Fruit fly (Drosophila melanogaster) whole organism, embryonic: ENCODE data around the gene CG8944.

Source experiments
- Atf-2 ChIP-seq: fragments of 200-800 bp; sonication (Bioruptor generic); optimal IDR thresholded peaks from 2 replicates; lab custom pipeline; 2016; ENCODE audit warnings: missing biosample characterization, missing genetic modification characterization
- CG10267 ChIP-seq: fragments of 200-800 bp; sonication (Bioruptor generic); optimal IDR thresholded peaks from 2 replicates; lab custom pipeline; 2018; ENCODE audit warnings: missing biosample characterization, mild to moderate bottlenecking, missing genetic modification characterization, moderate library complexity
- CG12155 ChIP-seq: fragments of 200-800 bp; sonication (Bioruptor generic); optimal IDR thresholded peaks from 3 replicates; lab custom pipeline; 2016; ENCODE audit warnings: missing biosample characterization, missing genetic modification characterization
- CG13287 ChIP-seq: fragments of 200-800 bp; sonication (Bioruptor generic); IDR thresholded peaks from 2 replicates; pipeline ENCODE4 v1.3.6; 2022; ENCODE audit warnings: missing biosample characterization, missing genetic modification characterization; ENCODE audit not compliant: partially characterized antibody
- CG13624 ChIP-seq: fragments of 200-800 bp; sonication (Bioruptor generic); optimal IDR thresholded peaks from 2 replicates; lab custom pipeline; 2016; ENCODE audit warnings: missing biosample characterization, missing genetic modification characterization
- CG17829 ChIP-seq: fragments of 200-800 bp; optimal IDR thresholded peaks from 2 replicates; lab custom pipeline; 2019; ENCODE audit warnings: missing biosample characterization, mild to moderate bottlenecking, missing genetic modification characterization, moderate library complexity
- CG18619 ChIP-seq: fragments of 200-800 bp; sonication (Bioruptor generic); optimal IDR thresholded peaks from 3 replicates; lab custom pipeline; 2017; ENCODE audit warnings: missing biosample characterization, mild to moderate bottlenecking, missing genetic modification characterization
- CG2120 ChIP-seq: fragments of 200-800 bp; sonication (Bioruptor generic); optimal IDR thresholded peaks from 3 replicates; lab custom pipeline; 2016; ENCODE audit warnings: missing biosample characterization, missing genetic modification characterization
- CG2199 ChIP-seq: fragments of 200-800 bp; sonication (Bioruptor generic); IDR thresholded peaks from 3 replicates; pipeline ENCODE4 v1.3.6; 2022; ENCODE audit warnings: missing biosample characterization, missing genetic modification characterization
- CG30020 ChIP-seq: fragments of 200-800 bp; optimal IDR thresholded peaks from 2 replicates; lab custom pipeline; 2019; ENCODE audit warnings: missing biosample characterization, mild to moderate bottlenecking, missing genetic modification characterization, moderate library complexity
- CG33213 ChIP-seq: fragments of 200-800 bp; sonication (Bioruptor generic); optimal IDR thresholded peaks from 3 replicates; lab custom pipeline; 2016; ENCODE audit warnings: missing biosample characterization, missing genetic modification characterization
- CG34376 ChIP-seq: fragments of 200-800 bp; sonication (Bioruptor generic); optimal IDR thresholded peaks from 2 replicates; lab custom pipeline; 2018; ENCODE audit warnings: missing biosample characterization, mild to moderate bottlenecking, missing genetic modification characterization
- CG4707 ChIP-seq: fragments of 200-800 bp; sonication (Bioruptor generic); optimal IDR thresholded peaks from 2 replicates; lab custom pipeline; 2018; ENCODE audit warnings: missing biosample characterization, mild to moderate bottlenecking, missing genetic modification characterization, moderate library complexity
- CG7372 ChIP-seq: fragments of 200-800 bp; sonication (Bioruptor generic); IDR thresholded peaks from 2 replicates; pipeline ENCODE4 v1.3.6; 2022; ENCODE audit warnings: missing biosample characterization, missing genetic modification characterization
- CG7745 ChIP-seq: fragments of 200-800 bp; sonication (Bioruptor generic); optimal IDR thresholded peaks from 2 replicates; lab custom pipeline; 2018; ENCODE audit warnings: missing biosample characterization, mild to moderate bottlenecking, missing genetic modification characterization, moderate library complexity
- CG7928 ChIP-seq: fragments of 200-800 bp; sonication (Bioruptor generic); optimal IDR thresholded peaks from 2 replicates; lab custom pipeline; 2017; ENCODE audit warnings: missing biosample characterization, mild to moderate bottlenecking, missing genetic modification characterization
- CG7987 ChIP-seq: fragments of 200-800 bp; sonication (Bioruptor generic); optimal IDR thresholded peaks from 2 replicates; lab custom pipeline; 2018; ENCODE audit warnings: missing biosample characterization, mild to moderate bottlenecking, missing genetic modification characterization, moderate library complexity
- CG8478 ChIP-seq: fragments of >200 bp; optimal IDR thresholded peaks from 2 replicates; lab custom pipeline; 2018
- CG8765 ChIP-seq: fragments of 200-800 bp; sonication (Bioruptor generic); IDR thresholded peaks from 2 replicates; pipeline ENCODE4 v1.3.6; 2022; ENCODE audit warnings: missing biosample characterization, missing genetic modification characterization
- CG8924 ChIP-seq: fragments of 200-800 bp; optimal IDR thresholded peaks from 3 replicates; lab custom pipeline; 2019; ENCODE audit warnings: missing biosample characterization, mild to moderate bottlenecking, missing genetic modification characterization, moderate library complexity
- CG8944 ChIP-seq: fragments of 200-800 bp; sonication (Bioruptor generic); optimal IDR thresholded peaks from 3 replicates; lab custom pipeline; 2016; ENCODE audit warnings: missing biosample characterization, missing genetic modification characterization
- Dfd ChIP-seq, 2 experiments: fragments of >200 bp; optimal IDR thresholded peaks; 2 replicates each; lab custom pipeline; 2017; ENCODE audit warnings: missing biosample characterization in 2 of 2, missing genetic modification characterization in 2 of 2
- Dll ChIP-seq: fragments of 200-800 bp; sonication (Bioruptor generic); IDR thresholded peaks from 4 replicates; pipeline ENCODE4 v1.3.6; 2022; ENCODE audit warnings: missing biosample characterization, missing genetic modification characterization; ENCODE audit not compliant: partially characterized antibody
- Doc3 ChIP-seq: fragments of 200-800 bp; sonication (Bioruptor generic); IDR thresholded peaks from 3 replicates; pipeline ENCODE4 v1.3.6; 2022; ENCODE audit warnings: missing biosample characterization, missing genetic modification characterization; ENCODE audit not compliant: partially characterized antibody
- Dp ChIP-seq: fragments of 200-800 bp; sonication (Bioruptor generic); optimal IDR thresholded peaks from 2 replicates; lab custom pipeline; 2018; ENCODE audit warnings: missing biosample characterization, mild to moderate bottlenecking, missing genetic modification characterization, moderate library complexity
- HLH4C ChIP-seq: fragments of 200-800 bp; sonication (Bioruptor generic); IDR thresholded peaks from 3 replicates; pipeline ENCODE4 v1.3.6; 2022; ENCODE audit warnings: missing biosample characterization, missing genetic modification characterization; ENCODE audit not compliant: partially characterized antibody
- Hr51 ChIP-seq, 2 experiments: fragments of 200-800 bp; sonication (Bioruptor generic); optimal IDR thresholded peaks; 2 replicates in 1 of 2; 3 replicates in 1 of 2; lab custom pipeline; 2016 to 2018; ENCODE audit warnings: missing biosample characterization in 2 of 2, missing genetic modification characterization in 2 of 2, mild to moderate bottlenecking in 1 of 2, moderate library complexity in 1 of 2
- MBD-R2 ChIP-seq: fragments of 200-800 bp; sonication (Bioruptor generic); IDR thresholded peaks from 2 replicates; pipeline ENCODE4 v1.3.6; 2022; ENCODE audit warnings: missing biosample characterization, missing genetic modification characterization
- Med ChIP-seq: fragments of 200-800 bp; sonication (Bioruptor generic); peaks from one replicate; lab custom pipeline; 2016; ENCODE audit warnings: missing biosample characterization, missing genetic modification characterization, mild to moderate bottlenecking, inconsistent platforms, moderate library complexity
- Myb ChIP-seq: fragments of 200-800 bp; sonication (Bioruptor generic); optimal IDR thresholded peaks from 2 replicates; lab custom pipeline; 2016; ENCODE audit warnings: missing biosample characterization, missing genetic modification characterization
- Sin3A ChIP-seq: fragments of >200 bp; optimal IDR thresholded peaks from 2 replicates; lab custom pipeline; 2018
- Sry-δ ChIP-seq: fragments of 200-800 bp; sonication (Bioruptor generic); optimal IDR thresholded peaks from 2 replicates; lab custom pipeline; 2016; ENCODE audit warnings: missing biosample characterization, missing genetic modification characterization
- ab ChIP-seq: fragments of 200-800 bp; sonication (Bioruptor generic); optimal IDR thresholded peaks from 2 replicates; lab custom pipeline; 2016; ENCODE audit warnings: missing biosample characterization, missing genetic modification characterization
- bigmax ChIP-seq: fragments of 200-800 bp; sonication (Bioruptor generic); optimal IDR thresholded peaks from 2 replicates; lab custom pipeline; 2018; ENCODE audit warnings: missing biosample characterization, mild to moderate bottlenecking, missing genetic modification characterization
- ci ChIP-seq: fragments of 200-800 bp; sonication (Bioruptor generic); IDR thresholded peaks from 3 replicates; pipeline ENCODE4 v1.3.6; 2022; ENCODE audit warnings: missing biosample characterization, missing genetic modification characterization
- croc ChIP-seq: fragments of 200-800 bp; sonication (Bioruptor generic); conservative IDR thresholded peaks from 3 replicates; pipeline ENCODE4 v1.3.6; 2022; ENCODE audit warnings: missing biosample characterization, missing genetic modification characterization
- gfzf ChIP-seq: fragments of 200-800 bp; sonication (Bioruptor generic); optimal IDR thresholded peaks from 2 replicates; lab custom pipeline; 2016; ENCODE audit warnings: missing biosample characterization, mild to moderate bottlenecking, missing genetic modification characterization, moderate library complexity
- gro ChIP-seq: fragments of 200-800 bp; sonication (Bioruptor generic); optimal IDR thresholded peaks from 2 replicates; lab custom pipeline; 2016; ENCODE audit warnings: missing biosample characterization, missing genetic modification characterization
- hkb ChIP-seq, 2 experiments: fragments of 200-800 bp in 1 of 2; fragments of >200 bp in 1 of 2; sonication (Bioruptor generic) in 1 of 2; IDR thresholded peaks in 1 of 2; optimal IDR thresholded peaks in 1 of 2; 2 replicates each; pipeline versions ENCODE4 v1.3.6 to Lab custom; 2017 to 2022; ENCODE audit warnings: missing biosample characterization in 1 of 2, missing genetic modification characterization in 1 of 2
- kah ChIP-seq: fragments of 200-800 bp; sonication (Bioruptor generic); optimal IDR thresholded peaks from 2 replicates; lab custom pipeline; 2018; ENCODE audit warnings: missing biosample characterization, mild to moderate bottlenecking, missing genetic modification characterization
- odd ChIP-seq: fragments of 200-800 bp; sonication (Bioruptor generic); optimal IDR thresholded peaks from 2 replicates; lab custom pipeline; 2017; ENCODE audit warnings: missing biosample characterization, mild to moderate bottlenecking, missing genetic modification characterization
- onecut ChIP-seq: fragments of 200-800 bp; sonication (Bioruptor generic); IDR thresholded peaks from 2 replicates; pipeline ENCODE4 v1.3.6; 2022; ENCODE audit warnings: missing biosample characterization, missing genetic modification characterization
- otp ChIP-seq: fragments of 200-800 bp; sonication (Bioruptor generic); IDR thresholded peaks from 3 replicates; pipeline ENCODE4, ENCODE4 v1.3.6; 2022; ENCODE audit warnings: missing biosample characterization, missing genetic modification characterization
- pita ChIP-seq: fragments of 200-800 bp; sonication (Bioruptor generic); optimal IDR thresholded peaks from 2 replicates; lab custom pipeline; 2017; ENCODE audit warnings: missing biosample characterization, mild to moderate bottlenecking, missing genetic modification characterization
- pum ChIP-seq: fragments of 200-800 bp; sonication (Bioruptor generic); optimal IDR thresholded peaks from 2 replicates; lab custom pipeline; 2016; ENCODE audit warnings: missing biosample characterization, missing genetic modification characterization
- pzg ChIP-seq: fragments of 200-800 bp; sonication (Bioruptor generic); optimal IDR thresholded peaks from 3 replicates; lab custom pipeline; 2018; ENCODE audit warnings: missing biosample characterization, mild to moderate bottlenecking, missing genetic modification characterization, moderate library complexity
- shn ChIP-seq: fragments of 200-800 bp; sonication (Bioruptor generic); optimal IDR thresholded peaks from 3 replicates; lab custom pipeline; 2016; ENCODE audit warnings: missing biosample characterization, missing genetic modification characterization
- tna ChIP-seq: fragments of 200-800 bp; sonication (Bioruptor generic); IDR thresholded peaks from 2 replicates; pipeline ENCODE4 v1.3.6; 2022; ENCODE audit warnings: missing biosample characterization, missing genetic modification characterization; ENCODE audit not compliant: partially characterized antibody
- tup ChIP-seq: fragments of 200-800 bp; sonication (Bioruptor generic); optimal IDR thresholded peaks from 2 replicates; lab custom pipeline; 2016; ENCODE audit warnings: missing biosample characterization, mild to moderate bottlenecking, missing genetic modification characterization, moderate library complexity
- wek ChIP-seq: fragments of 200-800 bp; sonication (Bioruptor generic); optimal IDR thresholded peaks from 3 replicates; lab custom pipeline; 2018; ENCODE audit warnings: missing biosample characterization, mild to moderate bottlenecking, missing genetic modification characterization, moderate library complexity
- zfh1 ChIP-seq: fragments of 200-800 bp; sonication (Bioruptor generic); IDR thresholded peaks from 3 replicates; pipeline ENCODE4 v1.3.6; 2022; ENCODE audit warnings: missing biosample characterization, missing genetic modification characterization

The CG8944 gene

dm6 chrX:15748945-15749344, 2.9 kb upstream of the CG8944 start, which contains the start of gene Mvd (continued):
- TF ChIP-seq pita (GFP tag; lab: Kevin White, UChicago) (peak; percentile 65), Dfd (GFP tag; optimal IDR thresholded peaks at IDR 0.05; lab: Kevin White, UChicago) (no peak), CG13624 (GFP tag; lab: Kevin White, UChicago) (peak; percentile 19), CG17829 (tag; lab: Kevin White, UChicago) (peak; percentile 31), hkb (optimal IDR thresholded peaks at IDR 0.05; lab: Kevin White, UChicago) (peak; percentile 17), hkb (GFP tag; IDR thresholded peaks at IDR 0.05; lab: Robert Waterston, UW) (no peak), gfzf (peak; percentile 94), Doc3 (GFP tag; lab: Robert Waterston, UW) (no peak), croc (GFP tag; lab: Robert Waterston, UW) (no peak), kah (GFP tag; lab: Kevin White, UChicago) (peak; percentile 33), Sin3A (peak; percentile 4), CG7928 (GFP tag; lab: Kevin White, UChicago) (peak; percentile 38), CG18619 (GFP tag; lab: Kevin White, UChicago) (no peak), CG12155 (GFP tag; lab: Kevin White, UChicago) (no peak), CG8924 (tag; lab: Kevin White, UChicago) (peak; percentile 5), tna (GFP tag; lab: Robert Waterston, UW) (no peak), Dp (GFP tag; lab: Kevin White, UChicago) (peak; percentile 53), Myb (GFP tag; lab: Kevin White, UChicago) (peak; percentile 53), CG10267 (tag; lab: Kevin White, UChicago) (peak; percentile 64), Med (GFP tag; lab: Kevin White, UChicago) (peak; percentile 81), CG30020 (peak; percentile 39), CG8478 (lab: Kevin White, UChicago) (no peak), CG7372 (GFP tag; lab: Robert Waterston, UW) (no peak), CG8944 (peak; percentile 16), Dll (GFP tag; lab: Robert Waterston, UW) (0 out of 4 replicates have a peak, but pooled peaks have one; percentile 17), pum (GFP tag; lab: Kevin White, UChicago) (no peak), wek (GFP tag; lab: Kevin White, UChicago) (peak; percentile 99), CG7745 (no peak), ci (no peak), onecut (GFP tag; lab: Robert Waterston, UW) (no peak), HLH4C (peak; percentile 13; the same call in 1 of the 3 replicates), shn (GFP tag; lab: Kevin White, UChicago) (no peak), MBD-R2 (GFP tag; lab: Robert Waterston, UW) (peak; percentile 78), ab (no peak), gro (GFP tag; lab: Kevin White, UChicago) (peak; percentile 6), Atf-2 (no peak), CG2120 (no peak), Hr51 (GFP tag; optimal IDR thresholded peaks at IDR 0.05; lab: Kevin White, UChicago) (no peak), CG34376 (GFP tag; lab: Kevin White, UChicago) (peak; percentile 7), CG7987 (peak; percentile 19), CG33213 (GFP tag; lab: Kevin White, UChicago) (peak; percentile 31), CG4707 (no peak), odd (no peak), bigmax (GFP tag; lab: Kevin White, UChicago) (peak; percentile 68), CG13287 (GFP tag; lab: Robert Waterston, UW) (peak; percentile 65), zfh1 (GFP tag; lab: Robert Waterston, UW) (0 out of 3 replicates have a peak, but pooled peaks have one; percentile 21), pzg (GFP tag; lab: Kevin White, UChicago) (peak; percentile 92), CG2199 (0 out of 3 replicates have a peak, but pooled peaks have one; percentile 24), otp (no peak), tup (GFP tag; lab: Kevin White, UChicago) (no peak), Sry-δ (GFP tag; lab: Kevin White, UChicago) (peak; percentile 53), CG8765 (GFP tag; lab: Robert Waterston, UW) (no peak)
